Worm (Caenorhabditis elegans) whole organism, L1 larva: Measurements from ENCODE around the gene rpl-10.

Experiments used
- C04F5.9 ChIP-seq: sonication (generic microtip); optimal IDR thresholded peaks from 2 replicates; lab custom pipeline; 2016; ENCODE audit warnings: missing genetic modification characterization, missing compliant biosample characterization
- C34B4.2 ChIP-seq: sonication (generic microtip); optimal IDR thresholded peaks from 2 replicates; lab custom pipeline; 2017; ENCODE audit warnings: mild to moderate bottlenecking, missing genetic modification characterization, missing compliant biosample characterization
- Y116A8C.19 ChIP-seq: sonication (generic microtip); optimal IDR thresholded peaks from 2 replicates; lab custom pipeline; 2016; ENCODE audit warnings: missing compliant biosample characterization, missing genetic modification characterization, borderline replicate concordance
- aha-1 ChIP-seq: fragments of 150-350 bp; optimal IDR thresholded peaks from 2 replicates; lab custom pipeline; 2014; ENCODE audit warnings: missing biosample characterization, missing genetic modification characterization
- alr-1 ChIP-seq: fragments of 200-800 bp; sonication (Bioruptor generic); optimal IDR thresholded peaks from 2 replicates; lab custom pipeline; 2018; ENCODE audit warnings: borderline replicate concordance, mild to moderate bottlenecking, missing genetic modification characterization, missing compliant biosample characterization
- aly-2 ChIP-seq: fragments of 150-350 bp; optimal IDR thresholded peaks from 2 replicates; lab custom pipeline; 2014; ENCODE audit warnings: missing biosample characterization, missing genetic modification characterization
- ama-1 ChIP-seq: fragments of 150-350 bp; optimal IDR thresholded peaks from 2 replicates; lab custom pipeline; 2014
- ceh-63 ChIP-seq: fragments of 200-800 bp; sonication (Bioruptor generic); optimal IDR thresholded peaks from 2 replicates; lab custom pipeline; 2018; ENCODE audit warnings: mild to moderate bottlenecking, missing genetic modification characterization, missing compliant biosample characterization
- ceh-8 ChIP-seq: fragments of 200-800 bp; sonication (Bioruptor generic); optimal IDR thresholded peaks from 2 replicates; lab custom pipeline; 2018; ENCODE audit warnings: mild to moderate bottlenecking, missing genetic modification characterization, moderate library complexity, missing compliant biosample characterization
- ces-1 ChIP-seq: fragments of 150-350 bp; optimal IDR thresholded peaks from 2 replicates; lab custom pipeline; 2014; ENCODE audit warnings: missing biosample characterization, missing genetic modification reagents, missing genetic modification characterization
- dpl-1 ChIP-seq, 3 experiments: fragments of 150-350 bp in 2 of 3; sonication (generic microtip) in 1 of 3; optimal IDR thresholded peaks; 2 replicates each; lab custom pipeline; 2014 to 2017; ENCODE audit warnings: missing biosample characterization in 3 of 3, missing genetic modification characterization in 3 of 3, missing genetic modification reagents in 3 of 3
- dsc-1 ChIP-seq: sonication (generic microtip); optimal IDR thresholded peaks from 2 replicates; lab custom pipeline; 2016; ENCODE audit warnings: mild to moderate bottlenecking, missing genetic modification characterization, missing compliant biosample characterization
- efl-1 ChIP-seq, 4 experiments: fragments of 150-350 bp; optimal IDR thresholded peaks in 3 of 4; peaks in 1 of 4; 1 replicate in 1 of 4; 2 replicates in 3 of 4; lab custom pipeline; 2014; ENCODE audit warnings: missing biosample characterization in 2 of 4, missing genetic modification characterization in 2 of 4, missing genetic modification reagents in 2 of 4
- efl-3 ChIP-seq: fragments of 200-800 bp; sonication (Bioruptor generic); optimal IDR thresholded peaks from 2 replicates; lab custom pipeline; 2018; ENCODE audit warnings: mild to moderate bottlenecking, missing genetic modification characterization, missing compliant biosample characterization
- egl-27 ChIP-seq, 2 experiments: fragments of 150-350 bp in 1 of 2; sonication (generic microtip); optimal IDR thresholded peaks; 3 replicates each; lab custom pipeline; 2017 to 2018; ENCODE audit warnings: missing biosample characterization in 2 of 2, missing genetic modification characterization in 2 of 2, missing genetic modification reagents in 2 of 2
- elt-2 ChIP-seq: sonication (generic microtip); optimal IDR thresholded peaks from 2 replicates; lab custom pipeline; 2016; ENCODE audit warnings: missing genetic modification characterization, mild to moderate bottlenecking, inconsistent platforms, missing compliant biosample characterization, missing genetic modification reagents
- elt-3 ChIP-seq, 6 experiments: fragments of 150-350 bp in 1 of 6; sonication (generic microtip); optimal IDR thresholded peaks; 2 replicates each; lab custom pipeline; 2017 to 2018; ENCODE audit warnings: missing biosample characterization in 6 of 6, missing genetic modification characterization in 6 of 6, inconsistent platforms in 1 of 6
- fkh-10 ChIP-seq: sonication (generic microtip); optimal IDR thresholded peaks from 2 replicates; lab custom pipeline; 2017; ENCODE audit warnings: missing biosample characterization, missing genetic modification reagents, missing genetic modification characterization
- hlh-17 ChIP-seq: fragments of 200-800 bp; sonication (Bioruptor generic); optimal IDR thresholded peaks from 2 replicates; lab custom pipeline; 2018; ENCODE audit warnings: missing genetic modification characterization, mild to moderate bottlenecking, missing compliant biosample characterization, moderate library complexity, borderline replicate concordance
- hlh-4 ChIP-seq: sonication (generic microtip); optimal IDR thresholded peaks from 2 replicates; lab custom pipeline; 2016; ENCODE audit warnings: mild to moderate bottlenecking, missing genetic modification characterization, missing compliant biosample characterization
- jun-1 ChIP-seq: fragments of 150-350 bp; optimal IDR thresholded peaks from 2 replicates; lab custom pipeline; 2014; ENCODE audit warnings: missing biosample characterization, missing genetic modification reagents, missing genetic modification characterization
- lin-13 ChIP-seq: fragments of 150-350 bp; optimal IDR thresholded peaks from 2 replicates; lab custom pipeline; 2014; ENCODE audit warnings: missing biosample characterization, missing genetic modification reagents, missing genetic modification characterization
- lin-15B ChIP-seq: fragments of 150-350 bp; sonication (generic microtip); optimal IDR thresholded peaks from 3 replicates; lab custom pipeline; 2014; ENCODE audit warnings: missing biosample characterization, missing genetic modification characterization
- lin-39 ChIP-seq: fragments of 150-350 bp; optimal IDR thresholded peaks from 2 replicates; lab custom pipeline; 2014; ENCODE audit warnings: missing biosample characterization, missing genetic modification reagents, missing genetic modification characterization
- lir-3 ChIP-seq: sonication (generic microtip); optimal IDR thresholded peaks from 2 replicates; lab custom pipeline; 2016; ENCODE audit warnings: mild to moderate bottlenecking, missing genetic modification characterization, moderate library complexity, missing compliant biosample characterization; ENCODE audit not compliant: poor library complexity
- lsy-2 ChIP-seq, 2 experiments: fragments of 150-350 bp; optimal IDR thresholded peaks; 2 replicates each; lab custom pipeline; 2014; ENCODE audit warnings: missing biosample characterization in 2 of 2, missing genetic modification characterization in 2 of 2
- mab-9 ChIP-seq: fragments of 200-800 bp; sonication (Bioruptor generic); IDR thresholded peaks from 2 replicates; pipeline ENCODE4 v1.3.6; 2022; ENCODE audit warnings: missing genetic modification reagents, missing genetic modification characterization, missing compliant biosample characterization
- mef-2 ChIP-seq: fragments of 150-350 bp; optimal IDR thresholded peaks from 2 replicates; lab custom pipeline; 2014; ENCODE audit warnings: missing biosample characterization, missing genetic modification characterization
- nhr-11 ChIP-seq: fragments of 150-350 bp; optimal IDR thresholded peaks from 2 replicates; lab custom pipeline; 2014; ENCODE audit warnings: missing biosample characterization, missing genetic modification characterization
- nhr-19 ChIP-seq: fragments of 200-800 bp; sonication (Bioruptor generic); conservative IDR thresholded peaks from 2 replicates; pipeline ENCODE4 v1.3.6; 2022; ENCODE audit warnings: missing genetic modification characterization, missing compliant biosample characterization
- nhr-20 ChIP-seq: sonication (generic microtip); optimal IDR thresholded peaks from 2 replicates; lab custom pipeline; 2016; ENCODE audit warnings: mild to moderate bottlenecking, missing genetic modification characterization, missing compliant biosample characterization
- nhr-237 ChIP-seq: fragments of 150-350 bp; optimal IDR thresholded peaks from 2 replicates; lab custom pipeline; 2014; ENCODE audit warnings: missing biosample characterization, missing genetic modification characterization
- nhr-28 ChIP-seq: fragments of 150-350 bp; optimal IDR thresholded peaks from 2 replicates; lab custom pipeline; 2014; ENCODE audit warnings: missing biosample characterization, missing genetic modification characterization
- nhr-76 ChIP-seq: sonication (generic microtip); optimal IDR thresholded peaks from 2 replicates; lab custom pipeline; 2017; ENCODE audit warnings: missing biosample characterization, missing genetic modification characterization
- nhr-84 ChIP-seq: sonication (generic microtip); optimal IDR thresholded peaks from 2 replicates; lab custom pipeline; 2017; ENCODE audit warnings: missing biosample characterization, missing genetic modification characterization
- nhr-85 ChIP-seq: sonication (generic microtip); peaks from one replicate; lab custom pipeline; 2016; ENCODE audit warnings: missing genetic modification characterization, inconsistent platforms, missing compliant biosample characterization
- nhr-90 ChIP-seq: sonication (generic microtip); optimal IDR thresholded peaks from 2 replicates; lab custom pipeline; 2016; ENCODE audit warnings: mild to moderate bottlenecking, missing genetic modification characterization, missing compliant biosample characterization; ENCODE audit not compliant: poor library complexity
- pag-3 ChIP-seq: sonication (generic microtip); optimal IDR thresholded peaks from 2 replicates; lab custom pipeline; 2017; ENCODE audit warnings: missing genetic modification characterization, mild to moderate bottlenecking, missing compliant biosample characterization, antibody characterized with exemption, borderline replicate concordance; ENCODE audit not compliant: insufficient read depth
- rnt-1 ChIP-seq: sonication (generic microtip); optimal IDR thresholded peaks from 2 replicates; lab custom pipeline; 2016; ENCODE audit warnings: mild to moderate bottlenecking, missing genetic modification characterization, moderate library complexity, missing compliant biosample characterization
- skn-1 ChIP-seq: fragments of 150-350 bp; optimal IDR thresholded peaks from 2 replicates; lab custom pipeline; 2014; ENCODE audit warnings: missing biosample characterization, missing genetic modification characterization
- tbx-2 ChIP-seq: sonication (generic microtip); optimal IDR thresholded peaks from 2 replicates; lab custom pipeline; 2016; ENCODE audit warnings: missing genetic modification characterization, missing compliant biosample characterization
- tlp-1 ChIP-seq: fragments of 150-350 bp; optimal IDR thresholded peaks from 2 replicates; lab custom pipeline; 2014; ENCODE audit warnings: missing biosample characterization, missing genetic modification characterization
- unc-30 ChIP-seq: sonication (generic microtip); optimal IDR thresholded peaks from 2 replicates; lab custom pipeline; 2017; ENCODE audit warnings: missing biosample characterization, missing genetic modification characterization
- unc-62 ChIP-seq: fragments of 150-350 bp; optimal IDR thresholded peaks from 2 replicates; lab custom pipeline; 2014; ENCODE audit warnings: missing biosample characterization, missing genetic modification reagents, missing genetic modification characterization
- unc-86 ChIP-seq: sonication (generic microtip); optimal IDR thresholded peaks from 2 replicates; lab custom pipeline; 2016; ENCODE audit warnings: missing genetic modification characterization, missing compliant biosample characterization
- unc-98 ChIP-seq: fragments of 200-800 bp; sonication (Bioruptor generic); IDR thresholded peaks from 2 replicates; pipeline ENCODE4 v1.3.6; 2022; ENCODE audit warnings: missing genetic modification characterization, missing compliant biosample characterization
- vab-15 ChIP-seq: sonication (generic microtip); optimal IDR thresholded peaks from 2 replicates; lab custom pipeline; 2017; ENCODE audit warnings: missing genotype, mild to moderate bottlenecking, missing genetic modification characterization, missing compliant biosample characterization
- zag-1 ChIP-seq: fragments of 150-350 bp; optimal IDR thresholded peaks from 2 replicates; lab custom pipeline; 2014; ENCODE audit warnings: missing biosample characterization, missing genetic modification characterization
- ztf-4 ChIP-seq: fragments of 150-350 bp; optimal IDR thresholded peaks from 2 replicates; lab custom pipeline; 2014; ENCODE audit warnings: missing biosample characterization, missing genetic modification characterization

rpl-10 gene

ce11 chrII:8181437-8181836 is 37.8 kb downstream of the rpl-10 start, which contains the start of gene dylt-3:
dylt-3 (plus strand) TSS chrII:8181737.
- TF ChIP-seq lin-15B (no peak), nhr-76 (tag; lab: Kevin White, UChicago) (no peak), ama-1 (lab: Kevin White, UChicago) (no peak), lin-13 (GFP tag; lab: Kevin White, UChicago) (no peak), lin-39 (tag; lab: Kevin White, UChicago) (no peak), nhr-237 (tag; lab: Kevin White, UChicago) (no peak), vab-15 (tag; lab: Kevin White, UChicago) (no peak), C34B4.2 (no peak), ces-1 (GFP tag; lab: Kevin White, UChicago) (no peak), efl-3 (GFP tag; lab: Kevin White, UChicago) (no peak), alr-1 (tag; lab: Kevin White, UChicago) (no peak), dpl-1 (GFP tag; optimal IDR thresholded peaks at IDR 0.05; lab: Kevin White, UChicago) (no peak), aha-1 (no peak), nhr-20 (no peak), unc-86 (tag; lab: Kevin White, UChicago) (no peak)
- TF ChIP-seq, all 84 proteins: peak for 0

ce11 chrII:8185016-8185493 is 41.4 kb downstream of the rpl-10 start, which contains the start of the genes mig-5 and cct-1:
mig-5 (minus strand) TSS chrII:8185023.
cct-1 (plus strand) TSS chrII:8185443.
- TF ChIP-seq unc-98 (GFP tag; lab: Robert Waterston, UW) (peak; percentile 59; the same call in 1 of the 2 replicates), jun-1 (peak; percentile 96), fkh-10 (peak; percentile 84), nhr-85 (tag; lab: Kevin White, UChicago) (peak; percentile 99), lir-3 (tag; lab: Kevin White, UChicago) (peak; percentile 95), nhr-90 (tag; lab: Kevin White, UChicago) (peak; percentile 98), nhr-76 (tag; lab: Kevin White, UChicago) (peak; percentile 34), unc-30 (tag; lab: Kevin White, UChicago) (peak; percentile 75), ceh-8 (GFP tag; lab: Kevin White, UChicago) (peak; percentile 97), aly-2 (tag; lab: Kevin White, UChicago) (peak; percentile 98), nhr-84 (no peak), Y116A8C.19 (tag; lab: Kevin White, UChicago) (no peak), unc-62 (GFP tag; lab: Kevin White, UChicago) (peak; percentile 45), elt-3 (tag; optimal IDR thresholded peaks at IDR 0.05; lab: Kevin White, UChicago) (peak in 5 of 6 experiments; percentile 63 to 99 (median 91)), ceh-63 (GFP tag; lab: Kevin White, UChicago) (peak; percentile 90), efl-1 (optimal IDR thresholded peaks at IDR 0.05; lab: Kevin White, UChicago) (peak; percentile 96 to 98), efl-1 (GFP tag; optimal IDR thresholded peaks at IDR 0.05 in 1 of 2; lab: Kevin White, UChicago) (peak; percentile 85 to 99), dsc-1 (tag; lab: Kevin White, UChicago) (peak; percentile 99), skn-1 (tag; lab: Kevin White, UChicago) (peak; percentile 97), ztf-4 (tag; lab: Kevin White, UChicago) (peak; percentile 95), C04F5.9 (tag; lab: Kevin White, UChicago) (peak; percentile 100), tlp-1 (tag; lab: Kevin White, UChicago) (no peak), nhr-11 (tag; lab: Kevin White, UChicago) (peak; percentile 98), aha-1 (peak; percentile 78), nhr-19 (GFP tag; lab: Robert Waterston, UW) (peak; percentile 98), alr-1 (tag; lab: Kevin White, UChicago) (no peak), rnt-1 (peak; percentile 98), hlh-4 (tag; lab: Kevin White, UChicago) (peak; percentile 12), tbx-2 (peak; percentile 98), egl-27 (tag; optimal IDR thresholded peaks at IDR 0.05; lab: Kevin White, UChicago) (peak; percentile 73 to 88), pag-3 (peak; percentile 53), nhr-20 (peak; percentile 99), lsy-2 (tag; optimal IDR thresholded peaks at IDR 0.05; lab: Kevin White, UChicago) (peak; percentile 100), nhr-237 (tag; lab: Kevin White, UChicago) (peak; percentile 95), elt-2 (tag; lab: Kevin White, UChicago) (peak; percentile 90), mab-9 (peak; percentile 94), mef-2 (peak; percentile 85), zag-1 (tag; lab: Kevin White, UChicago) (peak; percentile 87), hlh-17 (GFP tag; lab: Kevin White, UChicago) (no peak), nhr-28 (tag; lab: Kevin White, UChicago) (peak; percentile 26)
